Fruit fly (Drosophila melanogaster): ENCODE data around the gene CG8620.

Gene CG8620

dm6 chr3L:7133699-7134655, 23.9 kb upstream of the CG8620 start, which contains the start of gene melt (continued):
- TF ChIP-seq CG14050 (GFP tag; IDR thresholded peaks at IDR 0.05) (peak; percentile 52; the same call in 2 of the 3 replicates), tgo (GFP tag; IDR thresholded peaks at IDR 0.05) (peak; percentile 79), CG6272 (GFP tag; IDR thresholded peaks at IDR 0.05) (peak; percentile 33; the same call in 1 of the 2 replicates), Chrac-16 (GFP tag; optimal IDR thresholded peaks at IDR 0.05) (peak; percentile 85), CG10565 (GFP tag; optimal IDR thresholded peaks at IDR 0.05) (peak; percentile 16), CG11093 (GFP tag; IDR thresholded peaks at IDR 0.05) (peak; percentile 82; the same call in 2 of the 3 replicates), CG3838 (GFP tag; optimal IDR thresholded peaks at IDR 0.05) (peak; percentile 68), CG2712 (tag; optimal IDR thresholded peaks at IDR 0.05) (peak; percentile 93), Neu2 (GFP tag; optimal IDR thresholded peaks at IDR 0.05; ENCODE audit: borderline replicate concordance) (peak; percentile 23), CG1647 (GFP tag; optimal IDR thresholded peaks at IDR 0.05) (peak; percentile 79), fd3F (GFP tag; optimal IDR thresholded peaks at IDR 0.05) (peak; percentile 75), CG12744 (GFP tag; optimal IDR thresholded peaks at IDR 0.05) (peak; percentile 83), disco-r (GFP tag; optimal IDR thresholded peaks at IDR 0.05) (peak; percentile 79), CG2129 (GFP tag; IDR thresholded peaks at IDR 0.05; ENCODE audit: partially characterized antibody) (no peak), bab2 (GFP tag; optimal IDR thresholded peaks at IDR 0.05) (peak; percentile 87), fd64A (GFP tag; optimal IDR thresholded peaks at IDR 0.05) (no peak), CG18262 (tag; optimal IDR thresholded peaks at IDR 0.05) (peak; percentile 94), Lim3 (GFP tag; IDR thresholded peaks at IDR 0.05) (0 out of 2 replicates have a peak, but pooled peaks have one; percentile 29), p53 (GFP tag; optimal IDR thresholded peaks at IDR 0.05) (no peak), CG7745 (tag; optimal IDR thresholded peaks at IDR 0.05) (no peak), CG11695 (GFP tag; IDR thresholded peaks at IDR 0.05) (peak; percentile 80), wor (GFP tag; IDR thresholded peaks at IDR 0.05) (peak; percentile 62; the same call in 1 of the 2 replicates), CG18011 (GFP tag; optimal IDR thresholded peaks at IDR 0.05) (peak; percentile 66), exex (tag; optimal IDR thresholded peaks at IDR 0.05) (peak; percentile 38), Antp (GFP tag; optimal IDR thresholded peaks at IDR 0.05) (peak; percentile 84), tio (GFP tag; optimal IDR thresholded peaks at IDR 0.05) (peak; percentile 93), Fer2 (tag; optimal IDR thresholded peaks at IDR 0.05) (peak; percentile 54), HLH54F (GFP tag; optimal IDR thresholded peaks at IDR 0.05) (peak; percentile 91), Eip74EF (GFP tag; optimal IDR thresholded peaks at IDR 0.05) (peak in 1 of 2 experiments; percentile 87), nerfin-2 (GFP tag; IDR thresholded peaks at IDR 0.05; ENCODE audit: partially characterized antibody) (no peak), Pdp1 (GFP tag; optimal IDR thresholded peaks at IDR 0.05) (peak; percentile 84 to 90), CG12299 (tag; optimal IDR thresholded peaks at IDR 0.05) (peak; percentile 58), Poxn (GFP tag; IDR thresholded peaks at IDR 0.05) (0 out of 2 replicates have a peak, but pooled peaks have one; percentile 56), CG16815 (GFP tag; optimal IDR thresholded peaks at IDR 0.05) (peak; percentile 89), br (optimal IDR thresholded peaks at IDR 0.05) (no peak), CG2199 (GFP tag; IDR thresholded peaks at IDR 0.05) (no peak), CG7556 (GFP tag; optimal IDR thresholded peaks at IDR 0.05) (peak; percentile 94), CG15479 (GFP tag; optimal IDR thresholded peaks at IDR 0.05) (peak; percentile 51), E2f1 (GFP tag; IDR thresholded peaks at IDR 0.05) (peak; percentile 64), BtbVII (GFP tag; optimal IDR thresholded peaks at IDR 0.05) (peak; percentile 84), ato (GFP tag; IDR thresholded peaks at IDR 0.05; ENCODE audit: partially characterized antibody) (0 out of 2 replicates have a peak, but pooled peaks have one; percentile 40), Kr (GFP tag; optimal IDR thresholded peaks at IDR 0.05) (no peak), CG4360 (GFP tag; IDR thresholded peaks at IDR 0.05) (peak; percentile 99), sisA (GFP tag; IDR thresholded peaks at IDR 0.05) (peak; percentile 76), CG14860 (GFP tag; IDR thresholded peaks at IDR 0.05; ENCODE audit: partially characterized antibody) (no peak), ranshi (GFP tag; IDR thresholded peaks at IDR 0.05) (peak; percentile 50; the same call in 1 of the 2 replicates), CG31224 (GFP tag; IDR thresholded peaks at IDR 0.05) (peak; percentile 76), mam (GFP tag; optimal IDR thresholded peaks at IDR 0.05) (peak; percentile 91)
